Worm (Caenorhabditis elegans): ENCODE data around the gene M57.1.

- TF ChIP-seq ets-4 (tag; optimal IDR thresholded peaks at IDR 0.05) (no peak), tbx-2 (tag; optimal IDR thresholded peaks at IDR 0.05) (no peak), pha-2 (tag; optimal IDR thresholded peaks at IDR 0.05) (no peak), pag-3 (tag; optimal IDR thresholded peaks at IDR 0.05; ENCODE audit: borderline replicate concordance) (no peak), nhr-11 (tag; optimal IDR thresholded peaks at IDR 0.05) (no peak), pqm-1 (tag; optimal IDR thresholded peaks at IDR 0.05) (no peak), fax-1 (tag; optimal IDR thresholded peaks at IDR 0.05) (no peak), fkh-10 (GFP tag; optimal IDR thresholded peaks at IDR 0.05) (no peak), lim-6 (tag; optimal IDR thresholded peaks at IDR 0.05) (no peak), ref-2 (tag; optimal IDR thresholded peaks at IDR 0.05) (peak; percentile 23), dve-1 (tag; optimal IDR thresholded peaks at IDR 0.05) (no peak), ceh-45 (GFP tag; IDR thresholded peaks at IDR 0.05) (no peak), ceh-18 (tag; optimal IDR thresholded peaks at IDR 0.05) (no peak)
Measured at ce11 chrIV:3521710-3522109, 10.6 kb upstream of the M57.1 start.

All from whole organism, late embryonic.